Worm (Caenorhabditis elegans) whole organism, L3 larva: ENCODE results near the gene scrm-3.
"Not testable (repeated sequence)": the region's sequence is repeated elsewhere in the genome, so short reads cannot be mapped to it uniquely, and the experiment has no call there.

Experiments used
- ZK546.5 ChIP-seq: sonication (generic microtip); optimal IDR thresholded peaks from 2 replicates; lab custom pipeline; 2017; ENCODE audit warnings: missing biosample characterization, missing genetic modification characterization
- ama-1 ChIP-seq: fragments of 150-350 bp; optimal IDR thresholded peaks from 2 replicates; lab custom pipeline; 2018
- ceh-16 ChIP-seq: sonication (generic microtip); optimal IDR thresholded peaks from 2 replicates; lab custom pipeline; 2017; ENCODE audit warnings: missing biosample characterization, missing genetic modification characterization
- ceh-82 ChIP-seq: fragments of 150-350 bp; optimal IDR thresholded peaks from 2 replicates; lab custom pipeline; 2014; ENCODE audit warnings: missing biosample characterization, missing genetic modification characterization
- daf-12 ChIP-seq: fragments of 150-350 bp; optimal IDR thresholded peaks from 2 replicates; lab custom pipeline; 2014; ENCODE audit warnings: missing biosample characterization, missing genetic modification reagents, missing genetic modification characterization
- egl-5 ChIP-seq: fragments of 150-350 bp; optimal IDR thresholded peaks from 2 replicates; lab custom pipeline; 2017; ENCODE audit warnings: missing biosample characterization, missing genetic modification reagents, missing genetic modification characterization, inconsistent platforms
- elt-1 ChIP-seq: fragments of 150-350 bp; optimal IDR thresholded peaks from 2 replicates; lab custom pipeline; 2014; ENCODE audit warnings: missing biosample characterization, missing genetic modification characterization
- elt-3 ChIP-seq, 3 experiments: fragments of 150-350 bp in 1 of 3; sonication (generic microtip) in 2 of 3; optimal IDR thresholded peaks; 2 replicates in 2 of 3; 4 replicates in 1 of 3; lab custom pipeline; 2014 to 2017; ENCODE audit warnings: missing biosample characterization in 3 of 3, missing genetic modification characterization in 3 of 3
- eor-1 ChIP-seq, 2 experiments: fragments of 150-350 bp; optimal IDR thresholded peaks; 2 replicates each; lab custom pipeline; 2014 to 2018; ENCODE audit warnings: missing biosample characterization in 2 of 2, missing genetic modification characterization in 2 of 2
- fkh-10 ChIP-seq: sonication (generic microtip); optimal IDR thresholded peaks from 2 replicates; lab custom pipeline; 2017; ENCODE audit warnings: missing biosample characterization, missing genetic modification reagents, missing genetic modification characterization
- fkh-2 ChIP-seq: fragments of 150-350 bp; optimal IDR thresholded peaks from 2 replicates; lab custom pipeline; 2014; ENCODE audit warnings: missing biosample characterization, missing genetic modification reagents, missing genetic modification characterization
- fos-1 ChIP-seq: fragments of 150-350 bp; optimal IDR thresholded peaks from 2 replicates; lab custom pipeline; 2014; ENCODE audit warnings: missing biosample characterization, missing genetic modification characterization
- hmg-11 ChIP-seq: sonication (generic microtip); optimal IDR thresholded peaks from 2 replicates; lab custom pipeline; 2016; ENCODE audit warnings: missing genetic modification characterization, missing compliant biosample characterization
- jun-1 ChIP-seq: fragments of 150-350 bp; optimal IDR thresholded peaks from 2 replicates; lab custom pipeline; 2014; ENCODE audit warnings: missing biosample characterization, missing genetic modification reagents, missing genetic modification characterization
- lin-15B ChIP-seq: fragments of 150-350 bp; optimal IDR thresholded peaks from 2 replicates; lab custom pipeline; 2014; ENCODE audit warnings: missing biosample characterization, missing genetic modification characterization
- lin-39 ChIP-seq: fragments of 150-350 bp; optimal IDR thresholded peaks from 2 replicates; lab custom pipeline; 2018; ENCODE audit warnings: missing biosample characterization, missing genetic modification reagents, missing genetic modification characterization
- mdl-1 ChIP-seq: fragments of 150-350 bp; optimal IDR thresholded peaks from 2 replicates; lab custom pipeline; 2014; ENCODE audit warnings: missing biosample characterization, missing genetic modification characterization
- nfya-1 ChIP-seq: sonication (generic microtip); optimal IDR thresholded peaks from 2 replicates; lab custom pipeline; 2017; ENCODE audit warnings: missing genetic modification characterization, mild to moderate bottlenecking, missing compliant biosample characterization, antibody characterized with exemption, moderate library complexity; ENCODE audit not compliant: insufficient read depth
- nhr-11 ChIP-seq: fragments of 150-350 bp; optimal IDR thresholded peaks from 2 replicates; lab custom pipeline; 2014; ENCODE audit warnings: missing biosample characterization, missing genetic modification characterization
- nhr-12 ChIP-seq: fragments of 150-350 bp; optimal IDR thresholded peaks from 2 replicates; lab custom pipeline; 2014; ENCODE audit warnings: missing biosample characterization, missing genetic modification characterization
- nhr-23 ChIP-seq: fragments of 150-350 bp; optimal IDR thresholded peaks from 2 replicates; lab custom pipeline; 2014; ENCODE audit warnings: missing biosample characterization, missing genetic modification reagents, missing genetic modification characterization
- nhr-25 ChIP-seq: sonication (generic microtip); optimal IDR thresholded peaks from 2 replicates; lab custom pipeline; 2017; ENCODE audit warnings: missing biosample characterization, missing genetic modification characterization
- nhr-28 ChIP-seq: fragments of 150-350 bp; optimal IDR thresholded peaks from 2 replicates; lab custom pipeline; 2014; ENCODE audit warnings: missing biosample characterization, missing genetic modification characterization
- nhr-43 ChIP-seq: sonication (generic microtip); optimal IDR thresholded peaks from 2 replicates; lab custom pipeline; 2016; ENCODE audit warnings: mild to moderate bottlenecking, missing genetic modification characterization, missing compliant biosample characterization; ENCODE audit not compliant: poor library complexity, severe bottlenecking
- nhr-67 ChIP-seq: fragments of 150-350 bp; optimal IDR thresholded peaks from 2 replicates; lab custom pipeline; 2014; ENCODE audit warnings: missing biosample characterization, missing genetic modification characterization
- nhr-76 ChIP-seq: fragments of 150-350 bp; sonication (generic microtip); optimal IDR thresholded peaks from 5 replicates; lab custom pipeline; 2014; ENCODE audit warnings: missing biosample characterization, missing genetic modification characterization
- nhr-77 ChIP-seq: fragments of 150-350 bp; optimal IDR thresholded peaks from 2 replicates; lab custom pipeline; 2014; ENCODE audit warnings: missing biosample characterization, missing genetic modification characterization
- pha-4 ChIP-seq: fragments of 150-350 bp; optimal IDR thresholded peaks from 2 replicates; lab custom pipeline; 2014; ENCODE audit warnings: missing biosample characterization, missing genetic modification reagents, missing genetic modification characterization
- pqm-1 ChIP-seq: fragments of 150-350 bp; optimal IDR thresholded peaks from 2 replicates; lab custom pipeline; 2017; ENCODE audit warnings: missing biosample characterization, missing genetic modification characterization, inconsistent platforms
- sea-2 ChIP-seq: fragments of 150-350 bp; sonication (generic microtip); optimal IDR thresholded peaks from 4 replicates; lab custom pipeline; 2014; ENCODE audit warnings: missing biosample characterization, missing genetic modification reagents, missing genetic modification characterization
- snpc-4 ChIP-seq: fragments of 150-350 bp; optimal IDR thresholded peaks from 2 replicates; lab custom pipeline; 2014; ENCODE audit warnings: missing biosample characterization, missing genetic modification characterization
- tbx-2 ChIP-seq: sonication (generic microtip); optimal IDR thresholded peaks from 2 replicates; lab custom pipeline; 2016; ENCODE audit warnings: mild to moderate bottlenecking, missing genetic modification characterization, missing compliant biosample characterization
- unc-62 ChIP-seq: fragments of 150-350 bp; sonication (generic microtip); optimal IDR thresholded peaks from 4 replicates; lab custom pipeline; 2014; ENCODE audit warnings: missing biosample characterization, missing genetic modification reagents, missing genetic modification characterization
- zag-1 ChIP-seq: fragments of 150-350 bp; optimal IDR thresholded peaks from 2 replicates; lab custom pipeline; 2014; ENCODE audit warnings: missing biosample characterization, missing genetic modification characterization
- ztf-4 ChIP-seq: fragments of 150-350 bp; optimal IDR thresholded peaks from 2 replicates; lab custom pipeline; 2014; ENCODE audit warnings: missing biosample characterization, missing genetic modification characterization

Gene scrm-3

ce11 chrV:3357106-3357505 is at the start of gene scrm-3:
Gene scrm-3, minus strand, starts transcription at chrV:3357206.
- TF ChIP-seq eor-1 (tag; optimal IDR thresholded peaks at IDR 0.05; lab: Kevin White, UChicago) (no peak), nhr-25 (tag; lab: Kevin White, UChicago) (no peak), unc-62 (GFP tag; lab: Kevin White, UChicago) (no peak), jun-1 (tag; lab: Kevin White, UChicago) (no peak), ceh-16 (tag; lab: Kevin White, UChicago) (no peak), pqm-1 (no peak), nfya-1 (tag; lab: Kevin White, UChicago) (no peak), nhr-43 (tag; lab: Kevin White, UChicago) (no peak), pha-4 (tag; lab: Kevin White, UChicago) (no peak), sea-2 (GFP tag; lab: Kevin White, UChicago) (no peak), nhr-23 (tag; lab: Kevin White, UChicago) (no peak), hmg-11 (no peak), daf-12 (tag; lab: Kevin White, UChicago) (no peak), elt-1 (tag; lab: Kevin White, UChicago) (no peak), ztf-4 (no peak), snpc-4 (tag; lab: Kevin White, UChicago) (no peak), nhr-67 (no peak)
- TF ChIP-seq, all 47 proteins: peak for 0

ce11 chrV:3399952-3400351 is 42.9 kb upstream of the scrm-3 start, which contains the start of gene T20D4.10:
Gene T20D4.10, plus strand, starts transcription at chrV:3400252.
- not testable (repeated sequence) for TF ChIP-seq nhr-28, pha-4, nhr-11 (tag; lab: Kevin White, UChicago)

- TF ChIP-seq elt-3 (tag; optimal IDR thresholded peaks at IDR 0.05; lab: Kevin White, UChicago) (no peak), eor-1 (tag; optimal IDR thresholded peaks at IDR 0.05; lab: Kevin White, UChicago) (no peak), fkh-2 (tag; lab: Kevin White, UChicago) (no peak), nhr-11 (tag; lab: Kevin White, UChicago) (no peak), pqm-1 (no peak), egl-5 (tag; lab: Kevin White, UChicago) (no peak), elt-1 (tag; lab: Kevin White, UChicago) (no peak), ztf-4 (no peak), lin-39 (tag; lab: Kevin White, UChicago) (no peak), nhr-25 (tag; lab: Kevin White, UChicago) (no peak), fkh-10 (GFP tag; lab: Kevin White, UChicago) (no peak), nhr-67 (no peak), nhr-12 (tag; lab: Kevin White, UChicago) (no peak), nfya-1 (tag; lab: Kevin White, UChicago) (no peak), ZK546.5 (tag; lab: Kevin White, UChicago) (no peak), mdl-1 (tag; lab: Kevin White, UChicago) (no peak), lin-15B (no peak)
Measured at ce11 chrV:3398314-3398713, 41.3 kb upstream of the scrm-3 start, which contains the start of gene T20D4.11. Gene T20D4.11, plus strand, starts transcription at chrV:3398690.

ce11 chrV:3396765-3397164 is 39.8 kb upstream of the scrm-3 start, which contains the start of gene T20D4.12:
Gene T20D4.12, plus strand, starts transcription at chrV:3397065.
- not testable (repeated sequence) for TF ChIP-seq elt-1, nhr-43, fos-1 (tag; lab: Kevin White, UChicago)

- no peak for TF ChIP-seq fkh-10 (GFP tag; lab: Kevin White, UChicago)
- no peak for TF ChIP-seq ama-1 (lab: Kevin White, UChicago)
- TF ChIP-seq nhr-43 (tag; lab: Kevin White, UChicago), result no peak
- TF ChIP-seq jun-1 (tag; lab: Kevin White, UChicago), result no peak
- no peak for TF ChIP-seq unc-62 (GFP tag; lab: Kevin White, UChicago)
- TF ChIP-seq ceh-16 (tag; lab: Kevin White, UChicago), result no peak
- no peak for TF ChIP-seq nfya-1 (tag; lab: Kevin White, UChicago)
- TF ChIP-seq zag-1 (tag; lab: Kevin White, UChicago), result no peak
- TF ChIP-seq eor-1 (tag; optimal IDR thresholded peaks at IDR 0.05; lab: Kevin White, UChicago), result no peak
- TF ChIP-seq nhr-76 (tag; lab: Kevin White, UChicago), result no peak
- TF ChIP-seq ceh-82, result no peak
- TF ChIP-seq tbx-2 (tag; lab: Kevin White, UChicago), result no peak
- TF ChIP-seq nhr-77 (tag; lab: Kevin White, UChicago), result no peak
- no peak for TF ChIP-seq lin-39 (tag; lab: Kevin White, UChicago)
Measured at ce11 chrV:3394694-3395240, 37.8 kb upstream of the scrm-3 start, which contains the start of gene T20D4.15. Gene T20D4.15, minus strand, starts transcription at chrV:3394744.
